Worm (Caenorhabditis elegans): ENCODE data around the gene ptr-15.

ce11 chrV:6930284-6930683 is 39.5 kb downstream of the ptr-15 start:
- TF ChIP-seq nhr-77 (tag; optimal IDR thresholded peaks at IDR 0.05) (no peak), unc-30 (tag; optimal IDR thresholded peaks at IDR 0.05) (no peak), ama-1 (optimal IDR thresholded peaks at IDR 0.05) (no peak), unc-130 (tag; optimal IDR thresholded peaks at IDR 0.05) (no peak), egl-13 (tag; optimal IDR thresholded peaks at IDR 0.05) (no peak), F16B12.6 (tag; optimal IDR thresholded peaks at IDR 0.05) (no peak), pag-3 (tag; optimal IDR thresholded peaks at IDR 0.05; ENCODE audit: borderline replicate concordance, insufficient read depth) (peak; percentile 95)
